Worm (Caenorhabditis elegans) whole organism, L4/young adult: ENCODE measurements around the gene pag-3.

ENCODE experiments used
- W03F9.2 ChIP-seq: fragments of 150-350 bp; optimal IDR thresholded peaks from 2 replicates; lab custom pipeline; 2014; ENCODE audit warnings: missing biosample characterization, missing genetic modification characterization
- dao-5 ChIP-seq: sonication (generic microtip); optimal IDR thresholded peaks from 2 replicates; lab custom pipeline; 2016; ENCODE audit warnings: missing genotype, missing genetic modification characterization, moderate library complexity, missing compliant biosample characterization
- him-1 ChIP-seq: sonication (generic microtip); optimal IDR thresholded peaks from 2 replicates; lab custom pipeline; 2016; ENCODE audit warnings: missing genotype, missing genetic modification reagents, missing genetic modification characterization, missing compliant biosample characterization

- TF ChIP-seq him-1 (tag; lab: Kevin White, UChicago) = no peak
- no peak for TF ChIP-seq W03F9.2 (tag; lab: Kevin White, UChicago)
- no peak for TF ChIP-seq dao-5 (tag; lab: Kevin White, UChicago)
Measured at ce11 chrX:14918538-14918937, 35.9 kb downstream of the pag-3 start, which contains the start of gene npr-40.
